Fruit fly (Drosophila melanogaster): ENCODE data around the gene CG31122.

dm6 chr3R:18404713-18405112, 8.0 kb downstream of the CG31122 start, which contains the start of gene CG7685:
- peak; percentile 54 for TF ChIP-seq Ets21C (GFP tag; optimal IDR thresholded peaks at IDR 0.05)
- peak; percentile 73 for TF ChIP-seq Hr39 (GFP tag; optimal IDR thresholded peaks at IDR 0.05)
- no peak for TF ChIP-seq CG6808 (GFP tag; optimal IDR thresholded peaks at IDR 0.05)
- TF ChIP-seq topi (GFP tag; optimal IDR thresholded peaks at IDR 0.05) = peak; percentile 75
- TF ChIP-seq lz (GFP tag; optimal IDR thresholded peaks at IDR 0.05) = peak; percentile 80
- no peak for TF ChIP-seq Sox102F (GFP tag; optimal IDR thresholded peaks at IDR 0.05)
- peak; percentile 66 for TF ChIP-seq Hr4 (GFP tag; optimal IDR thresholded peaks at IDR 0.05)
- peak; percentile 72 for TF ChIP-seq CG31627 (GFP tag; optimal IDR thresholded peaks at IDR 0.05)
- TF ChIP-seq fd85E (GFP tag; optimal IDR thresholded peaks at IDR 0.05) = no peak
- peak; percentile 36 for TF ChIP-seq CG6792 (GFP tag; optimal IDR thresholded peaks at IDR 0.05)
- TF ChIP-seq fkh (GFP tag; optimal IDR thresholded peaks at IDR 0.05) = peak; percentile 94
- no peak for TF ChIP-seq Met (GFP tag; optimal IDR thresholded peaks at IDR 0.05)
- TF ChIP-seq CG16779 (tag; optimal IDR thresholded peaks at IDR 0.05) = no peak
- TF ChIP-seq vri (GFP tag; optimal IDR thresholded peaks at IDR 0.05) = peak; percentile 44

Data from whole organism, prepupa.